Fruit fly (Drosophila melanogaster) whole organism, embryonic: ENCODE results near the gene syd.

Experiments used
- Ada2b ChIP-seq: fragments of 200-800 bp; sonication (Bioruptor generic); IDR thresholded peaks from 2 replicates; pipeline ENCODE4 v1.3.6; 2022; ENCODE audit warnings: missing biosample characterization, missing genetic modification characterization
- Atf-2 ChIP-seq: fragments of 200-800 bp; sonication (Bioruptor generic); optimal IDR thresholded peaks from 2 replicates; lab custom pipeline; 2016; ENCODE audit warnings: missing biosample characterization, missing genetic modification characterization
- Bteb2 ChIP-seq: fragments of 200-800 bp; sonication (Bioruptor generic); optimal IDR thresholded peaks from 2 replicates; lab custom pipeline; 2016; ENCODE audit warnings: missing biosample characterization, missing genetic modification characterization
- CG1024 ChIP-seq: fragments of 200-800 bp; sonication (Bioruptor generic); IDR thresholded peaks from 2 replicates; pipeline ENCODE4 v1.3.6; 2022; ENCODE audit warnings: missing biosample characterization, missing genetic modification characterization
- CG11504 ChIP-seq: fragments of 200-800 bp; sonication (Bioruptor generic); optimal IDR thresholded peaks from 3 replicates; lab custom pipeline; 2019; ENCODE audit warnings: missing biosample characterization, mild to moderate bottlenecking, missing genetic modification characterization, moderate library complexity
- CG11695 ChIP-seq: fragments of 200-800 bp; sonication (Bioruptor generic); IDR thresholded peaks from 3 replicates; pipeline ENCODE4 v1.3.6; 2022; ENCODE audit warnings: missing biosample characterization, missing genetic modification characterization
- CG12071 ChIP-seq: fragments of 200-800 bp; sonication (Bioruptor generic); optimal IDR thresholded peaks from 3 replicates; lab custom pipeline; 2018; ENCODE audit warnings: missing biosample characterization, mild to moderate bottlenecking, missing genetic modification characterization
- CG12744 ChIP-seq: fragments of 200-800 bp; sonication (Bioruptor generic); optimal IDR thresholded peaks from 2 replicates; lab custom pipeline; 2016; ENCODE audit warnings: missing biosample characterization, missing genetic modification characterization
- CG13624 ChIP-seq: fragments of 200-800 bp; sonication (Bioruptor generic); optimal IDR thresholded peaks from 2 replicates; lab custom pipeline; 2016; ENCODE audit warnings: missing biosample characterization, missing genetic modification characterization
- CG13775 ChIP-seq: fragments of 200-800 bp; sonication (Bioruptor generic); optimal IDR thresholded peaks from 3 replicates; lab custom pipeline; 2017; ENCODE audit warnings: missing biosample characterization, mild to moderate bottlenecking, missing genetic modification characterization
- CG15514 ChIP-seq: fragments of 200-800 bp; sonication (Bioruptor generic); optimal IDR thresholded peaks from 3 replicates; lab custom pipeline; 2017; ENCODE audit warnings: missing biosample characterization, missing genetic modification characterization, mild to moderate bottlenecking, moderate library complexity, missing genetic modification reagents
- CG15601 ChIP-seq: fragments of 200-800 bp; sonication (Bioruptor generic); optimal IDR thresholded peaks from 3 replicates; lab custom pipeline; 2019; ENCODE audit warnings: missing biosample characterization, mild to moderate bottlenecking, missing genetic modification characterization, moderate library complexity
- CG16863 ChIP-seq: fragments of 200-800 bp; sonication (Bioruptor generic); optimal IDR thresholded peaks from 3 replicates; lab custom pipeline; 2016; ENCODE audit warnings: missing biosample characterization, missing genetic modification characterization
- CG2120 ChIP-seq: fragments of 200-800 bp; sonication (Bioruptor generic); optimal IDR thresholded peaks from 3 replicates; lab custom pipeline; 2016; ENCODE audit warnings: missing biosample characterization, missing genetic modification characterization
- CG2199 ChIP-seq: fragments of 200-800 bp; sonication (Bioruptor generic); IDR thresholded peaks from 3 replicates; pipeline ENCODE4 v1.3.6; 2022; ENCODE audit warnings: missing biosample characterization, missing genetic modification characterization
- CG2712 ChIP-seq: fragments of 200-800 bp; optimal IDR thresholded peaks from 3 replicates; lab custom pipeline; 2019; ENCODE audit warnings: missing biosample characterization, mild to moderate bottlenecking, missing genetic modification characterization, moderate library complexity
- CG3163 ChIP-seq: fragments of 200-800 bp; sonication (Bioruptor generic); optimal IDR thresholded peaks from 3 replicates; lab custom pipeline; 2016; ENCODE audit warnings: missing biosample characterization, missing genetic modification characterization
- CG4360 ChIP-seq: fragments of 200-800 bp; sonication (Bioruptor generic); IDR thresholded peaks from 2 replicates; pipeline ENCODE4 v1.3.6; 2022; ENCODE audit warnings: missing biosample characterization, missing genetic modification characterization
- CG5245 ChIP-seq: fragments of 200-800 bp; sonication (Bioruptor generic); optimal IDR thresholded peaks from 3 replicates; lab custom pipeline; 2016; ENCODE audit warnings: missing biosample characterization, missing genetic modification characterization
- CG5953 ChIP-seq: fragments of 200-800 bp; sonication (Bioruptor generic); IDR thresholded peaks from 2 replicates; pipeline ENCODE4 v1.3.6; 2022; ENCODE audit warnings: missing biosample characterization, missing genetic modification characterization
- CG6272 ChIP-seq: fragments of 200-800 bp; sonication (Bioruptor generic); IDR thresholded peaks from 2 replicates; pipeline ENCODE4 v1.3.6; 2022; ENCODE audit warnings: missing biosample characterization, missing genetic modification characterization
- CG6813 ChIP-seq: fragments of 200-800 bp; sonication (Bioruptor generic); optimal IDR thresholded peaks from 2 replicates; lab custom pipeline; 2017; ENCODE audit warnings: missing biosample characterization, missing genetic modification characterization, mild to moderate bottlenecking, moderate library complexity, missing genetic modification reagents
- CG9932 ChIP-seq: fragments of 200-800 bp; sonication (Bioruptor generic); IDR thresholded peaks from 2 replicates; pipeline ENCODE4 v1.3.6; 2022; ENCODE audit warnings: missing biosample characterization, missing genetic modification characterization
- Chrac-16 ChIP-seq: fragments of 200-800 bp; sonication (Bioruptor generic); optimal IDR thresholded peaks from 3 replicates; lab custom pipeline; 2016; ENCODE audit warnings: missing biosample characterization, missing genetic modification characterization
- D19A ChIP-seq: fragments of 200-800 bp; optimal IDR thresholded peaks from 3 replicates; lab custom pipeline; 2019; ENCODE audit warnings: missing biosample characterization, mild to moderate bottlenecking, missing genetic modification characterization, moderate library complexity
- Eip74EF ChIP-seq, 2 experiments: fragments of 200-800 bp in 1 of 2; fragments of >200 bp in 1 of 2; sonication (Bioruptor generic) in 1 of 2; optimal IDR thresholded peaks; 2 replicates each; lab custom pipeline; 2017 to 2019; ENCODE audit warnings: missing biosample characterization in 2 of 2, missing genetic modification characterization in 2 of 2, mild to moderate bottlenecking in 1 of 2, moderate library complexity in 1 of 2
- Ets65A ChIP-seq: fragments of 200-800 bp; sonication (Bioruptor generic); peaks from one replicate; lab custom pipeline; 2016; ENCODE audit warnings: missing biosample characterization, missing genetic modification characterization
- HLH54F ChIP-seq: fragments of 200-800 bp; sonication (Bioruptor generic); optimal IDR thresholded peaks from 3 replicates; lab custom pipeline; 2016; ENCODE audit warnings: missing biosample characterization, missing genetic modification characterization
- Hmx ChIP-seq: fragments of 200-800 bp; sonication (Bioruptor generic); optimal IDR thresholded peaks from 2 replicates; lab custom pipeline; 2016; ENCODE audit warnings: missing biosample characterization, missing genetic modification characterization
- NC2α ChIP-seq: fragments of 200-800 bp; sonication (Bioruptor generic); optimal IDR thresholded peaks from 2 replicates; lab custom pipeline; 2016; ENCODE audit warnings: missing biosample characterization, missing genetic modification characterization
- NfI ChIP-seq: fragments of 200-800 bp; sonication (Bioruptor generic); optimal IDR thresholded peaks from 3 replicates; lab custom pipeline; 2018; ENCODE audit warnings: missing biosample characterization, mild to moderate bottlenecking, missing genetic modification characterization, moderate library complexity
- Six4 ChIP-seq: fragments of 200-800 bp; sonication (Bioruptor generic); optimal IDR thresholded peaks from 2 replicates; lab custom pipeline; 2016; ENCODE audit warnings: missing biosample characterization, missing genetic modification characterization
- Spps ChIP-seq: fragments of 200-800 bp; sonication (Bioruptor generic); optimal IDR thresholded peaks from 2 replicates; lab custom pipeline; 2018; ENCODE audit warnings: missing biosample characterization, mild to moderate bottlenecking, missing genetic modification characterization
- Xrp1 ChIP-seq: fragments of 200-800 bp; sonication (Bioruptor generic); IDR thresholded peaks from 2 replicates; pipeline ENCODE4 v1.3.6; 2022; ENCODE audit warnings: missing biosample characterization, missing genetic modification characterization
- bab2 ChIP-seq: fragments of 200-800 bp; sonication (Bioruptor generic); optimal IDR thresholded peaks from 2 replicates; lab custom pipeline; 2016; ENCODE audit warnings: missing biosample characterization, missing genetic modification characterization
- bsh ChIP-seq, 2 experiments: fragments of 200-800 bp; sonication (Bioruptor generic); optimal IDR thresholded peaks; 2 replicates each; lab custom pipeline; 2017 to 2018; ENCODE audit warnings: mild to moderate bottlenecking in 2 of 2, missing biosample characterization in 2 of 2, missing genetic modification characterization in 2 of 2, moderate library complexity in 1 of 2
- chinmo ChIP-seq: fragments of 200-800 bp; sonication (Bioruptor generic); IDR thresholded peaks from 4 replicates; pipeline ENCODE4 v1.3.6; 2022; ENCODE audit warnings: missing biosample characterization, missing genetic modification characterization; ENCODE audit not compliant: partially characterized antibody
- crol ChIP-seq: fragments of 200-800 bp; sonication (Bioruptor generic); IDR thresholded peaks from 2 replicates; pipeline ENCODE4 v1.3.6; 2022; ENCODE audit warnings: missing biosample characterization, missing genetic modification characterization
- crp ChIP-seq, 2 experiments: fragments of 200-800 bp; sonication (Bioruptor generic); optimal IDR thresholded peaks; 2 replicates in 1 of 2; 3 replicates in 1 of 2; lab custom pipeline; 2017; ENCODE audit warnings: missing biosample characterization in 2 of 2, missing genetic modification characterization in 2 of 2, mild to moderate bottlenecking in 1 of 2, moderate library complexity in 1 of 2
- emc ChIP-seq: fragments of 200-800 bp; sonication (Bioruptor generic); optimal IDR thresholded peaks from 2 replicates; lab custom pipeline; 2016; ENCODE audit warnings: missing biosample characterization, missing genetic modification characterization
- fd3F ChIP-seq: fragments of 200-800 bp; sonication (Bioruptor generic); optimal IDR thresholded peaks from 2 replicates; lab custom pipeline; 2018; ENCODE audit warnings: missing biosample characterization, mild to moderate bottlenecking, missing genetic modification characterization, moderate library complexity
- gcm ChIP-seq: fragments of 200-800 bp; sonication (Bioruptor generic); optimal IDR thresholded peaks from 2 replicates; lab custom pipeline; 2019; ENCODE audit warnings: missing biosample characterization, mild to moderate bottlenecking, missing genetic modification characterization, moderate library complexity
- hth ChIP-seq: fragments of >200 bp; optimal IDR thresholded peaks from 2 replicates; lab custom pipeline; 2017; ENCODE audit warnings: inconsistent platforms
- ind ChIP-seq: fragments of 200-800 bp; sonication (Bioruptor generic); optimal IDR thresholded peaks from 3 replicates; lab custom pipeline; 2016; ENCODE audit warnings: missing biosample characterization, missing genetic modification characterization
- kni ChIP-seq: fragments of 200-800 bp; sonication (Bioruptor generic); optimal IDR thresholded peaks from 3 replicates; lab custom pipeline; 2017; ENCODE audit warnings: mild to moderate bottlenecking, missing biosample characterization, missing genetic modification reagents, missing genetic modification characterization
- nerfin-1 ChIP-seq: fragments of 200-800 bp; sonication (Bioruptor generic); optimal IDR thresholded peaks from 3 replicates; lab custom pipeline; 2019; ENCODE audit warnings: missing biosample characterization, mild to moderate bottlenecking, missing genetic modification characterization, moderate library complexity
- phol ChIP-seq: fragments of 200-800 bp; sonication (Bioruptor generic); optimal IDR thresholded peaks from 3 replicates; lab custom pipeline; 2018; ENCODE audit warnings: missing biosample characterization, mild to moderate bottlenecking, missing genetic modification characterization, moderate library complexity
- seq ChIP-seq: fragments of 200-800 bp; sonication (Bioruptor generic); IDR thresholded peaks from 2 replicates; pipeline ENCODE4 v1.3.6; 2022; ENCODE audit warnings: missing biosample characterization, missing genetic modification characterization
- tio ChIP-seq: fragments of 200-800 bp; sonication (Bioruptor generic); optimal IDR thresholded peaks from 2 replicates; lab custom pipeline; 2017; ENCODE audit warnings: missing biosample characterization, missing genetic modification characterization, inconsistent platforms

The syd gene

dm6 chr3L:7875606-7876366, 60.1 kb downstream of the syd start (continued):
- peak; percentile 73 for TF ChIP-seq CG11504 (tag; lab: Kevin White, UChicago)
- TF ChIP-seq Ets65A (GFP tag; lab: Kevin White, UChicago) = peak; percentile 16
- no peak for TF ChIP-seq CG6272 (GFP tag; lab: Robert Waterston, UW)
- TF ChIP-seq CG5953 = no peak
- TF ChIP-seq bab2 (GFP tag; lab: Kevin White, UChicago) = no peak
- TF ChIP-seq CG5245 (GFP tag; lab: Kevin White, UChicago) = peak; percentile 5
- TF ChIP-seq bsh (GFP tag; optimal IDR thresholded peaks at IDR 0.05; lab: Kevin White, UChicago) = peak; percentile 13 to 59
- TF ChIP-seq CG2120 = peak; percentile 63
- TF ChIP-seq HLH54F (GFP tag; lab: Kevin White, UChicago) = peak; percentile 9
- peak; percentile 63 for TF ChIP-seq CG2712 (tag; lab: Kevin White, UChicago)
- TF ChIP-seq NC2α (GFP tag; lab: Kevin White, UChicago) = no peak
- peak; percentile 87 for TF ChIP-seq CG4360 (GFP tag; lab: Robert Waterston, UW)
- TF ChIP-seq tio (GFP tag; lab: Kevin White, UChicago) = peak; percentile 66
- peak; percentile 70; the same call in 1 of the 2 replicates for TF ChIP-seq crol
- TF ChIP-seq CG1024 = 0 out of 2 replicates have a peak, but pooled peaks have one; percentile 16
- TF ChIP-seq crp (GFP tag; optimal IDR thresholded peaks at IDR 0.05; lab: Kevin White, UChicago) = no peak
- TF ChIP-seq kni (GFP tag; lab: Kevin White, UChicago) = no peak
- TF ChIP-seq CG6813 = peak; percentile 2
- TF ChIP-seq Atf-2 (GFP tag; lab: Kevin White, UChicago) = peak; percentile 15
- peak; percentile 48 for TF ChIP-seq CG15601 (tag; lab: Kevin White, UChicago)
- peak; percentile 67 for TF ChIP-seq phol (tag; lab: Kevin White, UChicago)
- peak; percentile 42 for TF ChIP-seq nerfin-1
- no peak for TF ChIP-seq CG15514 (GFP tag; lab: Kevin White, UChicago)
- TF ChIP-seq seq (GFP tag; lab: Robert Waterston, UW) = peak; percentile 60; the same call in 1 of the 2 replicates
- TF ChIP-seq Bteb2 (GFP tag; lab: Kevin White, UChicago) = no peak
- TF ChIP-seq CG12744 (GFP tag; lab: Kevin White, UChicago) = no peak
- peak; percentile 37 for TF ChIP-seq gcm (GFP tag; lab: Kevin White, UChicago)
- TF ChIP-seq emc = no peak
- 0 out of 4 replicates have a peak, but pooled peaks have one; percentile 43 for TF ChIP-seq chinmo
- 0 out of 3 replicates have a peak, but pooled peaks have one; percentile 61 for TF ChIP-seq CG2199 (GFP tag; lab: Robert Waterston, UW)
- TF ChIP-seq NfI (GFP tag; lab: Kevin White, UChicago) = peak; percentile 18
- TF ChIP-seq Eip74EF (GFP tag; optimal IDR thresholded peaks at IDR 0.05; lab: Kevin White, UChicago) = peak in 1 of 2 experiments; percentile 22
- peak; percentile 57 for TF ChIP-seq Xrp1 (GFP tag; lab: Robert Waterston, UW)
- TF ChIP-seq CG12071 = no peak
- TF ChIP-seq CG3163 (GFP tag; lab: Kevin White, UChicago) = no peak
- peak; percentile 66 for TF ChIP-seq CG9932 (GFP tag; lab: Robert Waterston, UW)
- TF ChIP-seq Spps = no peak
- peak; percentile 37; the same call in 1 of the 3 replicates for TF ChIP-seq CG11695 (GFP tag; lab: Robert Waterston, UW)
- TF ChIP-seq D19A (tag; lab: Kevin White, UChicago) = peak; percentile 22
- TF ChIP-seq Chrac-16 (GFP tag; lab: Kevin White, UChicago) = peak; percentile 50
- peak; percentile 62 for TF ChIP-seq Six4 (GFP tag; lab: Kevin White, UChicago)
- peak; percentile 6 for TF ChIP-seq Hmx (GFP tag; lab: Kevin White, UChicago)
- peak; percentile 29 for TF ChIP-seq CG16863 (GFP tag; lab: Kevin White, UChicago)
- peak; percentile 19 for TF ChIP-seq fd3F (GFP tag; lab: Kevin White, UChicago)
- no peak for TF ChIP-seq hth
- peak; percentile 37 for TF ChIP-seq ind
- TF ChIP-seq CG13624 (GFP tag; lab: Kevin White, UChicago) = no peak
- peak; percentile 51 for TF ChIP-seq CG13775 (GFP tag; lab: Kevin White, UChicago)
- peak; percentile 39; the same call in 1 of the 2 replicates for TF ChIP-seq Ada2b (GFP tag; lab: Robert Waterston, UW)
